Fruit fly (Drosophila melanogaster) whole organism, adult: ENCODE results near the gene Atg5.

Experiments used
- CG12768 ChIP-seq: fragments of 200-800 bp; sonication (Bioruptor generic); optimal IDR thresholded peaks from 2 replicates; lab custom pipeline; 2017; ENCODE audit warnings: missing biosample characterization, missing genetic modification characterization, mild to moderate bottlenecking, moderate library complexity, missing genetic modification reagents
- CG14711 ChIP-seq: fragments of 200-800 bp; sonication (Bioruptor generic); optimal IDR thresholded peaks from 2 replicates; lab custom pipeline; 2018; ENCODE audit warnings: missing biosample characterization, mild to moderate bottlenecking, missing genetic modification characterization, moderate library complexity
- CG1620 ChIP-seq: fragments of 200-800 bp; sonication (Bioruptor generic); optimal IDR thresholded peaks from 2 replicates; lab custom pipeline; 2016; ENCODE audit warnings: missing biosample characterization, missing genetic modification characterization
- CG33017 ChIP-seq: fragments of 200-800 bp; sonication (Bioruptor generic); optimal IDR thresholded peaks from 2 replicates; lab custom pipeline; 2018; ENCODE audit warnings: missing biosample characterization, mild to moderate bottlenecking, missing genetic modification characterization, moderate library complexity
- CG5204 ChIP-seq: fragments of 200-800 bp; sonication (Bioruptor generic); optimal IDR thresholded peaks from 2 replicates; lab custom pipeline; 2016; ENCODE audit warnings: missing biosample characterization, missing genetic modification characterization
- CG7045 ChIP-seq: fragments of 200-800 bp; sonication (Bioruptor generic); optimal IDR thresholded peaks from 2 replicates; lab custom pipeline; 2017; ENCODE audit warnings: missing biosample characterization, mild to moderate bottlenecking, missing genetic modification characterization
- CG7101 ChIP-seq: fragments of 200-800 bp; sonication (Bioruptor generic); optimal IDR thresholded peaks from 2 replicates; lab custom pipeline; 2018; ENCODE audit warnings: missing biosample characterization, mild to moderate bottlenecking, missing genetic modification characterization, moderate library complexity
- Crg-1 ChIP-seq: fragments of 200-800 bp; sonication (Bioruptor generic); optimal IDR thresholded peaks from 2 replicates; lab custom pipeline; 2016; ENCODE audit warnings: missing biosample characterization, missing genetic modification characterization
- Hr96 ChIP-seq: fragments of 200-800 bp; sonication (Bioruptor generic); optimal IDR thresholded peaks from 2 replicates; lab custom pipeline; 2016; ENCODE audit warnings: missing biosample characterization, missing genetic modification characterization
- cic ChIP-seq: fragments of 200-800 bp; sonication (Bioruptor generic); optimal IDR thresholded peaks from 2 replicates; lab custom pipeline; 2017; ENCODE audit warnings: missing biosample characterization, mild to moderate bottlenecking, missing genetic modification characterization, moderate library complexity
- cnc ChIP-seq, 2 experiments: fragments of >200 bp; optimal IDR thresholded peaks; 2 replicates each; lab custom pipeline; 2017
- kay ChIP-seq: fragments of 200-800 bp; sonication (Bioruptor generic); peaks from one replicate; lab custom pipeline; 2016; ENCODE audit warnings: missing biosample characterization, missing genetic modification characterization, borderline replicate concordance
- ovo ChIP-seq: fragments of 200-800 bp; sonication (Bioruptor generic); optimal IDR thresholded peaks from 2 replicates; lab custom pipeline; 2016; ENCODE audit warnings: missing biosample characterization, missing genetic modification characterization

dm6 chrX:7358496-7358895 is 34.9 kb upstream of the Atg5 start, which contains the start of gene CG1999:
- TF ChIP-seq ovo (no peak), CG1620 (GFP tag; lab: Kevin White, UChicago) (no peak), kay (GFP tag; lab: Kevin White, UChicago) (no peak), CG7045 (GFP tag; lab: Kevin White, UChicago) (no peak), CG12768 (no peak), Crg-1 (no peak), CG7101 (tag; lab: Kevin White, UChicago) (no peak), Hr96 (GFP tag; lab: Kevin White, UChicago) (no peak), CG33017 (tag; lab: Kevin White, UChicago) (no peak), CG14711 (no peak), cnc (optimal IDR thresholded peaks at IDR 0.05; lab: Kevin White, UChicago) (no peak), cic (no peak), CG5204 (no peak)
